Fruit fly (Drosophila melanogaster) whole organism, embryonic: ENCODE data around the gene CG4702.

Experiments used
- Ada2b ChIP-seq: fragments of 200-800 bp; sonication (Bioruptor generic); IDR thresholded peaks from 2 replicates; pipeline ENCODE4 v1.3.6; 2022; ENCODE audit warnings: missing biosample characterization, missing genetic modification characterization
- Awh ChIP-seq: fragments of 200-800 bp; sonication (Bioruptor generic); IDR thresholded peaks from 2 replicates; pipeline ENCODE4, ENCODE4 v1.3.6; 2022; ENCODE audit warnings: missing biosample characterization, missing genetic modification characterization
- Bgb ChIP-seq: fragments of 200-800 bp; sonication (Bioruptor generic); IDR thresholded peaks from 2 replicates; pipeline ENCODE4 v1.3.6; 2022; ENCODE audit warnings: missing biosample characterization, missing genetic modification characterization; ENCODE audit not compliant: partially characterized antibody
- CG10274 ChIP-seq: fragments of 200-800 bp; sonication (Bioruptor generic); optimal IDR thresholded peaks from 3 replicates; lab custom pipeline; 2017; ENCODE audit warnings: missing biosample characterization, mild to moderate bottlenecking, missing genetic modification characterization
- CG11247 ChIP-seq: fragments of 200-800 bp; sonication (Bioruptor generic); IDR thresholded peaks from 2 replicates; pipeline ENCODE4 v1.3.6; 2022; ENCODE audit warnings: missing biosample characterization, missing genetic modification characterization
- CG12299 ChIP-seq: fragments of 200-800 bp; sonication (Bioruptor generic); optimal IDR thresholded peaks from 2 replicates; lab custom pipeline; 2018; ENCODE audit warnings: missing biosample characterization, mild to moderate bottlenecking, missing genetic modification characterization
- CG13287 ChIP-seq: fragments of 200-800 bp; sonication (Bioruptor generic); IDR thresholded peaks from 2 replicates; pipeline ENCODE4 v1.3.6; 2022; ENCODE audit warnings: missing biosample characterization, missing genetic modification characterization; ENCODE audit not compliant: partially characterized antibody
- CG14441 ChIP-seq: fragments of 200-800 bp; sonication (Bioruptor generic); IDR thresholded peaks from 2 replicates; pipeline ENCODE4 v1.3.6; 2022; ENCODE audit warnings: missing biosample characterization, missing genetic modification characterization
- CG15696 ChIP-seq: fragments of 200-800 bp; sonication (Bioruptor generic); optimal IDR thresholded peaks from 2 replicates; lab custom pipeline; 2019; ENCODE audit warnings: missing biosample characterization, mild to moderate bottlenecking, missing genetic modification characterization, moderate library complexity
- CG17359 ChIP-seq: fragments of 200-800 bp; sonication (Bioruptor generic); optimal IDR thresholded peaks from 3 replicates; lab custom pipeline; 2018; ENCODE audit warnings: missing biosample characterization, mild to moderate bottlenecking, missing genetic modification characterization, moderate library complexity
- CG18262 ChIP-seq: fragments of 200-800 bp; optimal IDR thresholded peaks from 3 replicates; lab custom pipeline; 2019; ENCODE audit warnings: missing biosample characterization, mild to moderate bottlenecking, missing genetic modification characterization, moderate library complexity
- CG18619 ChIP-seq: fragments of 200-800 bp; sonication (Bioruptor generic); optimal IDR thresholded peaks from 3 replicates; lab custom pipeline; 2017; ENCODE audit warnings: missing biosample characterization, mild to moderate bottlenecking, missing genetic modification characterization
- CG2875 ChIP-seq: fragments of 200-800 bp; sonication (Bioruptor generic); optimal IDR thresholded peaks from 2 replicates; lab custom pipeline; 2017; ENCODE audit warnings: missing biosample characterization, mild to moderate bottlenecking, missing genetic modification characterization, missing genetic modification reagents
- CG30403 ChIP-seq: fragments of 200-800 bp; sonication (Bioruptor generic); optimal IDR thresholded peaks from 3 replicates; lab custom pipeline; 2016; ENCODE audit warnings: missing biosample characterization, missing genetic modification characterization
- CG32532 ChIP-seq: fragments of 200-800 bp; sonication (Bioruptor generic); IDR thresholded peaks from 2 replicates; pipeline ENCODE4 v1.3.6; 2022; ENCODE audit warnings: missing biosample characterization, missing genetic modification characterization
- CG3838 ChIP-seq: fragments of 200-800 bp; sonication (Bioruptor generic); optimal IDR thresholded peaks from 3 replicates; lab custom pipeline; 2016; ENCODE audit warnings: missing biosample characterization, missing genetic modification characterization
- CG4360 ChIP-seq: fragments of 200-800 bp; sonication (Bioruptor generic); IDR thresholded peaks from 2 replicates; pipeline ENCODE4 v1.3.6; 2022; ENCODE audit warnings: missing biosample characterization, missing genetic modification characterization
- CG6813 ChIP-seq: fragments of 200-800 bp; sonication (Bioruptor generic); optimal IDR thresholded peaks from 2 replicates; lab custom pipeline; 2017; ENCODE audit warnings: missing biosample characterization, missing genetic modification characterization, mild to moderate bottlenecking, moderate library complexity, missing genetic modification reagents
- CG8281 ChIP-seq: fragments of 200-800 bp; sonication (Bioruptor generic); optimal IDR thresholded peaks from 2 replicates; lab custom pipeline; 2018; ENCODE audit warnings: missing biosample characterization, mild to moderate bottlenecking, missing genetic modification characterization, moderate library complexity
- CG9609 ChIP-seq: fragments of 200-800 bp; sonication (Bioruptor generic); optimal IDR thresholded peaks from 3 replicates; lab custom pipeline; 2016; ENCODE audit warnings: missing biosample characterization, missing genetic modification characterization
- CoRest ChIP-seq: fragments of 200-800 bp; sonication (Bioruptor generic); optimal IDR thresholded peaks from 3 replicates; lab custom pipeline; 2018; ENCODE audit warnings: missing biosample characterization, mild to moderate bottlenecking, missing genetic modification characterization, moderate library complexity
- H2.0 ChIP-seq: fragments of 200-800 bp; sonication (Bioruptor generic); IDR thresholded peaks from 2 replicates; pipeline ENCODE4 v1.3.6; 2022; ENCODE audit warnings: missing biosample characterization, missing genetic modification characterization
- Hand ChIP-seq: fragments of 200-800 bp; sonication (Bioruptor generic); optimal IDR thresholded peaks from 2 replicates; lab custom pipeline; 2017; ENCODE audit warnings: mild to moderate bottlenecking, missing biosample characterization, missing genetic modification reagents, missing genetic modification characterization
- Hey ChIP-seq: fragments of 200-800 bp; sonication (Bioruptor generic); optimal IDR thresholded peaks from 3 replicates; lab custom pipeline; 2018; ENCODE audit warnings: missing biosample characterization, mild to moderate bottlenecking, missing genetic modification characterization
- HmgZ ChIP-seq: fragments of 200-800 bp; sonication (Bioruptor generic); optimal IDR thresholded peaks from 2 replicates; lab custom pipeline; 2018; ENCODE audit warnings: missing biosample characterization, mild to moderate bottlenecking, missing genetic modification characterization
- Meics ChIP-seq: fragments of 200-800 bp; sonication (Bioruptor generic); optimal IDR thresholded peaks from 2 replicates; lab custom pipeline; 2017; ENCODE audit warnings: missing biosample characterization, mild to moderate bottlenecking, missing genetic modification characterization
- NFAT ChIP-seq: fragments of 200-800 bp; sonication (Bioruptor generic); IDR thresholded peaks from 2 replicates; pipeline ENCODE4 v1.3.6; 2022; ENCODE audit warnings: missing biosample characterization, missing genetic modification characterization
- Opbp ChIP-seq: fragments of 200-800 bp; sonication (Bioruptor generic); IDR thresholded peaks from 3 replicates; pipeline ENCODE4 v1.3.6; 2022; ENCODE audit warnings: missing biosample characterization, missing genetic modification characterization; ENCODE audit not compliant: partially characterized antibody
- Ptx1 ChIP-seq: fragments of 200-800 bp; sonication (Bioruptor generic); IDR thresholded peaks from 2 replicates; pipeline ENCODE4 v1.3.6; 2022; ENCODE audit warnings: missing biosample characterization, missing genetic modification characterization
- Rfx ChIP-seq: fragments of 200-800 bp; sonication (Bioruptor generic); IDR thresholded peaks from 2 replicates; pipeline ENCODE4 v1.3.6; 2022; ENCODE audit warnings: missing biosample characterization, missing genetic modification characterization
- Rx ChIP-seq: fragments of 200-800 bp; sonication (Bioruptor generic); IDR thresholded peaks from 2 replicates; pipeline ENCODE4 v1.3.6; 2022; ENCODE audit warnings: missing biosample characterization, missing genetic modification characterization
- Side ChIP-seq: fragments of 200-800 bp; sonication (Bioruptor generic); optimal IDR thresholded peaks from 2 replicates; lab custom pipeline; 2016; ENCODE audit warnings: missing biosample characterization, missing genetic modification characterization
- Sox102F ChIP-seq: fragments of 200-800 bp; sonication (Bioruptor generic); optimal IDR thresholded peaks from 2 replicates; lab custom pipeline; 2018; ENCODE audit warnings: missing biosample characterization, mild to moderate bottlenecking, missing genetic modification characterization, moderate library complexity
- amos ChIP-seq: fragments of 200-800 bp; sonication (Bioruptor generic); IDR thresholded peaks from 2 replicates; pipeline ENCODE4 v1.3.6; 2022; ENCODE audit warnings: missing biosample characterization, missing genetic modification characterization; ENCODE audit not compliant: partially characterized antibody
- aop ChIP-seq: fragments of 200-800 bp; sonication (Bioruptor generic); IDR thresholded peaks from 2 replicates; pipeline ENCODE4 v1.3.6; 2022; ENCODE audit warnings: missing biosample characterization, missing genetic modification characterization
- cato ChIP-seq: fragments of 200-800 bp; sonication (Bioruptor generic); optimal IDR thresholded peaks from 2 replicates; lab custom pipeline; 2016; ENCODE audit warnings: missing biosample characterization, missing genetic modification characterization, borderline replicate concordance
- dati ChIP-seq: fragments of 200-800 bp; sonication (Bioruptor generic); IDR thresholded peaks from 2 replicates; pipeline ENCODE4 v1.3.6; 2022; ENCODE audit warnings: missing biosample characterization, missing genetic modification characterization
- dysf ChIP-seq: fragments of 200-800 bp; sonication (Bioruptor generic); IDR thresholded peaks from 3 replicates; pipeline ENCODE4 v1.3.6; 2022; ENCODE audit warnings: missing biosample characterization, missing genetic modification characterization
- fd102C ChIP-seq: fragments of 200-800 bp; sonication (Bioruptor generic); optimal IDR thresholded peaks from 2 replicates; lab custom pipeline; 2018; ENCODE audit warnings: missing biosample characterization, mild to moderate bottlenecking, missing genetic modification characterization, moderate library complexity
- insv ChIP-seq, 2 experiments: fragments of 200-800 bp; sonication (Bioruptor generic); optimal IDR thresholded peaks; 3 replicates each; lab custom pipeline; 2016 to 2018; ENCODE audit warnings: missing biosample characterization in 2 of 2, missing genetic modification characterization in 2 of 2
- ken ChIP-seq: fragments of 200-800 bp; sonication (Bioruptor generic); IDR thresholded peaks from 3 replicates; pipeline ENCODE4 v1.3.6; 2022; ENCODE audit warnings: missing biosample characterization, missing genetic modification characterization
- org-1 ChIP-seq: fragments of 200-800 bp; sonication (Bioruptor generic); optimal IDR thresholded peaks from 2 replicates; lab custom pipeline; 2017; ENCODE audit warnings: missing biosample characterization, missing genetic modification characterization
- pum ChIP-seq: fragments of 200-800 bp; sonication (Bioruptor generic); optimal IDR thresholded peaks from 2 replicates; lab custom pipeline; 2016; ENCODE audit warnings: missing biosample characterization, missing genetic modification characterization
- row ChIP-seq: fragments of 200-800 bp; sonication (Bioruptor generic); IDR thresholded peaks from 3 replicates; pipeline ENCODE4 v1.3.6; 2022; ENCODE audit warnings: missing biosample characterization, missing genetic modification characterization
- sens-2 ChIP-seq: fragments of 200-800 bp; sonication (Bioruptor generic); IDR thresholded peaks from 2 replicates; pipeline ENCODE4 v1.3.6; 2022; ENCODE audit warnings: missing biosample characterization, missing genetic modification characterization
- shn ChIP-seq: fragments of 200-800 bp; sonication (Bioruptor generic); optimal IDR thresholded peaks from 3 replicates; lab custom pipeline; 2016; ENCODE audit warnings: missing biosample characterization, missing genetic modification characterization
- sisA ChIP-seq: fragments of 200-800 bp; sonication (Bioruptor generic); IDR thresholded peaks from 2 replicates; pipeline ENCODE4 v1.3.6; 2022; ENCODE audit warnings: missing biosample characterization, missing genetic modification characterization
- slbo ChIP-seq: fragments of 200-800 bp; sonication (Bioruptor generic); IDR thresholded peaks from 2 replicates; pipeline ENCODE4 v1.3.6; 2022; ENCODE audit warnings: missing biosample characterization, missing genetic modification characterization
- stwl ChIP-seq: fragments of 200-800 bp; sonication (Bioruptor generic); optimal IDR thresholded peaks from 3 replicates; lab custom pipeline; 2018; ENCODE audit warnings: missing biosample characterization, mild to moderate bottlenecking, missing genetic modification characterization, moderate library complexity
- sug ChIP-seq: fragments of 200-800 bp; optimal IDR thresholded peaks from 2 replicates; lab custom pipeline; 2019; ENCODE audit warnings: missing biosample characterization, mild to moderate bottlenecking, missing genetic modification characterization, moderate library complexity
- ttk ChIP-seq: fragments of 200-800 bp; sonication (Bioruptor generic); IDR thresholded peaks from 2 replicates; pipeline ENCODE4 v2.1.2; 2022; ENCODE audit warnings: missing biosample characterization, missing genetic modification characterization
- yki ChIP-seq: fragments of >200 bp; optimal IDR thresholded peaks from 3 replicates; lab custom pipeline; 2018

Gene CG4702

DNA sequence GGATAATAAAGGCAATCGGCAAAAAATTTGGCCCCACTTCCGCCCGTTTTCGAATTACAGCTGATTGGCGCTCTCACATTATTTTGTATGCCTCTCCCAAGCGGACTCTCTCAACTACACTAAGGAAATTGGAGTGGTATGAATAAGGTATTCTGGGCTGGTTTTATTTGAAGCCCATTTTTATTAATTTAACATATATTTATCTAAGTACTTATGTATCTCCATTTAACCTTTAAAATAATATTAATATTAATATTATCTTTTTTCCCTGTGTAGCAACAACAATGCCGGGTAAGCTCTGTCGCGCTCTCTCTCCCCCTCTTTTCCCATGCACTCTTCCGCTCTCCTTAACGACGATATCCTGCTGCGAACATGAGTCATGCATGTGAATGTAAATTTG, 49.0 kb downstream of the CG4702 start (continued):
- peak; percentile 37 for TF ChIP-seq CG10274 (GFP tag; lab: Kevin White, UChicago)
- TF ChIP-seq CG4360, result peak; percentile 40
- TF ChIP-seq org-1 (GFP tag; lab: Kevin White, UChicago), result peak; percentile 51
- peak; percentile 52 for TF ChIP-seq CG30403 (GFP tag; lab: Kevin White, UChicago)
- no peak for TF ChIP-seq fd102C (GFP tag; lab: Kevin White, UChicago)
- TF ChIP-seq Hand (GFP tag; lab: Kevin White, UChicago), result peak; percentile 79
- TF ChIP-seq H2.0, result peak; percentile 80
- peak; percentile 72; the same call in 2 of the 3 replicates for TF ChIP-seq ken (GFP tag; lab: Robert Waterston, UW)
- TF ChIP-seq stwl, result no peak
- TF ChIP-seq CG18619 (GFP tag; lab: Kevin White, UChicago), result peak; percentile 59
- no peak for TF ChIP-seq Opbp (GFP tag; lab: Robert Waterston, UW)
- no peak for TF ChIP-seq CG18262 (tag; lab: Kevin White, UChicago)
- TF ChIP-seq Meics (GFP tag; lab: Kevin White, UChicago), result peak; percentile 86
- TF ChIP-seq Side (GFP tag; lab: Kevin White, UChicago), result no peak
- TF ChIP-seq CG2875, result peak; percentile 38
- TF ChIP-seq Ada2b (GFP tag; lab: Robert Waterston, UW), result peak; percentile 83
- peak; percentile 85 for TF ChIP-seq Sox102F
- peak; percentile 88 for TF ChIP-seq CG32532 (GFP tag; lab: Robert Waterston, UW)
- no peak for TF ChIP-seq CG13287 (GFP tag; lab: Robert Waterston, UW)
- peak; percentile 86 for TF ChIP-seq CG17359
- no peak for TF ChIP-seq sens-2 (GFP tag; lab: Robert Waterston, UW)
- no peak for TF ChIP-seq Bgb (GFP tag; lab: Robert Waterston, UW)
- TF ChIP-seq dati (GFP tag; lab: Robert Waterston, UW), result peak; percentile 57; the same call in 1 of the 2 replicates
- no peak for TF ChIP-seq pum (GFP tag; lab: Kevin White, UChicago)
- peak; percentile 89 for TF ChIP-seq slbo (GFP tag; lab: Robert Waterston, UW)
- TF ChIP-seq CG8281 (tag; lab: Kevin White, UChicago), result peak; percentile 42
- no peak for TF ChIP-seq CG9609
- no peak for TF ChIP-seq CG3838 (GFP tag; lab: Kevin White, UChicago)
- peak; percentile 68 for TF ChIP-seq CG11247 (GFP tag; lab: Robert Waterston, UW)
- TF ChIP-seq dysf (GFP tag; lab: Robert Waterston, UW), result peak; percentile 87
- TF ChIP-seq cato (GFP tag; lab: Kevin White, UChicago), result no peak
- peak; percentile 83 for TF ChIP-seq Rfx (GFP tag; lab: Robert Waterston, UW)
- no peak for TF ChIP-seq shn (GFP tag; lab: Kevin White, UChicago)
- TF ChIP-seq sug, result no peak
- no peak for TF ChIP-seq yki
- TF ChIP-seq row (GFP tag; lab: Robert Waterston, UW), result peak; percentile 91
- peak; percentile 85 for TF ChIP-seq CG14441 (GFP tag; lab: Robert Waterston, UW)
- TF ChIP-seq aop, result no peak
- TF ChIP-seq ttk (GFP tag; lab: Robert Waterston, UW), result peak; percentile 70
- no peak for TF ChIP-seq amos (GFP tag; lab: Robert Waterston, UW)
- no peak for TF ChIP-seq HmgZ
- peak; percentile 74 for TF ChIP-seq sisA (GFP tag; lab: Robert Waterston, UW)
- peak; percentile 53 for TF ChIP-seq CG12299
- TF ChIP-seq CoRest (tag; lab: Kevin White, UChicago), result peak; percentile 83
- peak; percentile 65 for TF ChIP-seq CG6813 (GFP tag; lab: Kevin White, UChicago)
- TF ChIP-seq CG15696 (tag; lab: Kevin White, UChicago), result peak; percentile 35
- no peak for TF ChIP-seq Hey (tag; lab: Kevin White, UChicago)
- peak; percentile 74; the same call in 1 of the 2 replicates for TF ChIP-seq NFAT (GFP tag; lab: Robert Waterston, UW)
- peak; percentile 59 for TF ChIP-seq Rx (GFP tag; lab: Robert Waterston, UW)
- TF ChIP-seq Awh (GFP tag; lab: Robert Waterston, UW), result peak; percentile 80
- TF ChIP-seq Ptx1 (GFP tag; lab: Robert Waterston, UW), result peak; percentile 86
- TF ChIP-seq insv (GFP tag; optimal IDR thresholded peaks at IDR 0.05; lab: Kevin White, UChicago), result no peak
